Fruit fly (Drosophila melanogaster) whole organism, embryonic: ENCODE data around the gene Vago.
A peak's percentile ranks its signal among the peaks of the same experiment; 100 is the strongest.

ENCODE experiments used
- Atf3 ChIP-seq: fragments of 200-800 bp; sonication (Bioruptor generic); optimal IDR thresholded peaks from 3 replicates; lab custom pipeline; 2016; ENCODE audit warnings: missing biosample characterization, missing genetic modification characterization
- B-H1 ChIP-seq: fragments of 200-800 bp; sonication (Bioruptor generic); IDR thresholded peaks from 3 replicates; pipeline ENCODE4 v1.3.6; 2022; ENCODE audit warnings: missing biosample characterization, missing genetic modification characterization
- CG10267 ChIP-seq: fragments of 200-800 bp; sonication (Bioruptor generic); optimal IDR thresholded peaks from 2 replicates; lab custom pipeline; 2018; ENCODE audit warnings: missing biosample characterization, mild to moderate bottlenecking, missing genetic modification characterization, moderate library complexity
- CG10366 ChIP-seq: fragments of 200-800 bp; sonication (Bioruptor generic); IDR thresholded peaks from 2 replicates; pipeline ENCODE4 v1.3.6; 2022; ENCODE audit warnings: missing biosample characterization, missing genetic modification characterization
- CG12744 ChIP-seq: fragments of 200-800 bp; sonication (Bioruptor generic); optimal IDR thresholded peaks from 2 replicates; lab custom pipeline; 2016; ENCODE audit warnings: missing biosample characterization, missing genetic modification characterization
- CG12769 ChIP-seq: fragments of 200-800 bp; sonication (Bioruptor generic); optimal IDR thresholded peaks from 2 replicates; lab custom pipeline; 2019; ENCODE audit warnings: missing biosample characterization, mild to moderate bottlenecking, missing genetic modification characterization, moderate library complexity
- CG13624 ChIP-seq: fragments of 200-800 bp; sonication (Bioruptor generic); optimal IDR thresholded peaks from 2 replicates; lab custom pipeline; 2016; ENCODE audit warnings: missing biosample characterization, missing genetic modification characterization
- CG14710 ChIP-seq: fragments of 200-800 bp; sonication (Bioruptor generic); optimal IDR thresholded peaks from 3 replicates; lab custom pipeline; 2019; ENCODE audit warnings: missing biosample characterization, mild to moderate bottlenecking, missing genetic modification characterization, moderate library complexity
- CG15269 ChIP-seq: fragments of 200-800 bp; sonication (Bioruptor generic); optimal IDR thresholded peaks from 2 replicates; lab custom pipeline; 2018; ENCODE audit warnings: missing biosample characterization, mild to moderate bottlenecking, missing genetic modification characterization, moderate library complexity
- CG2712 ChIP-seq: fragments of 200-800 bp; optimal IDR thresholded peaks from 3 replicates; lab custom pipeline; 2019; ENCODE audit warnings: missing biosample characterization, mild to moderate bottlenecking, missing genetic modification characterization, moderate library complexity
- CG31388 ChIP-seq: fragments of 200-800 bp; sonication (Bioruptor generic); optimal IDR thresholded peaks from 2 replicates; lab custom pipeline; 2016; ENCODE audit warnings: missing biosample characterization, missing genetic modification characterization
- CG3281 ChIP-seq: fragments of 200-800 bp; sonication (Bioruptor generic); optimal IDR thresholded peaks from 3 replicates; lab custom pipeline; 2017; ENCODE audit warnings: missing biosample characterization, mild to moderate bottlenecking, missing genetic modification characterization
- CG3726 ChIP-seq: fragments of 200-800 bp; sonication (Bioruptor generic); IDR thresholded peaks from 3 replicates; pipeline ENCODE4, ENCODE4 v1.3.6; 2022; ENCODE audit warnings: missing biosample characterization, missing genetic modification characterization
- CG4404 ChIP-seq: fragments of 200-800 bp; sonication (Bioruptor generic); IDR thresholded peaks from 2 replicates; pipeline ENCODE4 v1.3.6; 2022; ENCODE audit warnings: missing biosample characterization, missing genetic modification characterization
- CG4820 ChIP-seq: fragments of 200-800 bp; sonication (Bioruptor generic); optimal IDR thresholded peaks from 3 replicates; lab custom pipeline; 2016; ENCODE audit warnings: missing biosample characterization, missing genetic modification characterization
- CG6254 ChIP-seq: fragments of 200-800 bp; sonication (Bioruptor generic); optimal IDR thresholded peaks from 3 replicates; lab custom pipeline; 2017; ENCODE audit warnings: mild to moderate bottlenecking, missing biosample characterization, missing genetic modification reagents, missing genetic modification characterization
- CG6654 ChIP-seq: fragments of 200-800 bp; sonication (Bioruptor generic); optimal IDR thresholded peaks from 2 replicates; lab custom pipeline; 2017; ENCODE audit warnings: missing biosample characterization, mild to moderate bottlenecking, missing genetic modification characterization
- CG6683 ChIP-seq: fragments of 200-800 bp; sonication (Bioruptor generic); optimal IDR thresholded peaks from 2 replicates; lab custom pipeline; 2017; ENCODE audit warnings: missing biosample characterization, mild to moderate bottlenecking, missing genetic modification characterization, missing genetic modification reagents
- CG6813 ChIP-seq: fragments of 200-800 bp; sonication (Bioruptor generic); optimal IDR thresholded peaks from 2 replicates; lab custom pipeline; 2017; ENCODE audit warnings: missing biosample characterization, missing genetic modification characterization, mild to moderate bottlenecking, moderate library complexity, missing genetic modification reagents
- CG7357 ChIP-seq: fragments of 200-800 bp; sonication (Bioruptor generic); IDR thresholded peaks from 3 replicates; pipeline ENCODE4 v1.3.6; 2022; ENCODE audit warnings: missing biosample characterization, missing genetic modification characterization
- CG7556 ChIP-seq: fragments of 200-800 bp; sonication (Bioruptor generic); optimal IDR thresholded peaks from 2 replicates; lab custom pipeline; 2017; ENCODE audit warnings: missing biosample characterization, mild to moderate bottlenecking, missing genetic modification characterization
- CG8765 ChIP-seq: fragments of 200-800 bp; sonication (Bioruptor generic); IDR thresholded peaks from 2 replicates; pipeline ENCODE4 v1.3.6; 2022; ENCODE audit warnings: missing biosample characterization, missing genetic modification characterization
- CG9437 ChIP-seq: fragments of 200-800 bp; sonication (Bioruptor generic); optimal IDR thresholded peaks from 2 replicates; lab custom pipeline; 2018; ENCODE audit warnings: missing biosample characterization, mild to moderate bottlenecking, missing genetic modification characterization
- CG9817 ChIP-seq: fragments of 200-800 bp; sonication (Bioruptor generic); optimal IDR thresholded peaks from 2 replicates; lab custom pipeline; 2018; ENCODE audit warnings: missing biosample characterization, mild to moderate bottlenecking, missing genetic modification characterization, moderate library complexity
- Gsc ChIP-seq: fragments of 200-800 bp; sonication (Bioruptor generic); IDR thresholded peaks from 2 replicates; pipeline ENCODE4 v1.3.6; 2022; ENCODE audit warnings: missing biosample characterization, missing genetic modification characterization
- HLH54F ChIP-seq: fragments of 200-800 bp; sonication (Bioruptor generic); optimal IDR thresholded peaks from 3 replicates; lab custom pipeline; 2016; ENCODE audit warnings: missing biosample characterization, missing genetic modification characterization
- Max ChIP-seq: fragments of 200-800 bp; sonication (Bioruptor generic); optimal IDR thresholded peaks from 2 replicates; lab custom pipeline; 2016; ENCODE audit warnings: missing biosample characterization, mild to moderate bottlenecking, missing genetic modification characterization
- Mrtf ChIP-seq: fragments of 200-800 bp; sonication (Bioruptor generic); IDR thresholded peaks from 3 replicates; pipeline ENCODE4 v1.3.6; 2022; ENCODE audit warnings: missing biosample characterization, missing genetic modification characterization
- NK7.1 ChIP-seq: fragments of 200-800 bp; sonication (Bioruptor generic); optimal IDR thresholded peaks from 3 replicates; lab custom pipeline; 2016; ENCODE audit warnings: missing biosample characterization, missing genetic modification characterization
- Nf-YA ChIP-seq: fragments of 200-800 bp; sonication (Bioruptor generic); IDR thresholded peaks from 2 replicates; pipeline ENCODE4 v1.3.6; 2022; ENCODE audit warnings: missing biosample characterization, missing genetic modification characterization
- Scr ChIP-seq: fragments of 200-800 bp; sonication (Bioruptor generic); IDR thresholded peaks from 2 replicates; pipeline ENCODE4 v1.3.6; 2022; ENCODE audit warnings: missing biosample characterization, missing genetic modification characterization; ENCODE audit not compliant: partially characterized antibody
- ash1 ChIP-seq: fragments of 200-800 bp; sonication (Bioruptor generic); optimal IDR thresholded peaks from 2 replicates; lab custom pipeline; 2018; ENCODE audit warnings: missing biosample characterization, mild to moderate bottlenecking, missing genetic modification characterization
- ato ChIP-seq: fragments of 200-800 bp; sonication (Bioruptor generic); IDR thresholded peaks from 2 replicates; pipeline ENCODE4 v1.3.6; 2022; ENCODE audit warnings: missing biosample characterization, missing genetic modification characterization; ENCODE audit not compliant: partially characterized antibody
- az2 ChIP-seq: fragments of 200-800 bp; sonication (Bioruptor generic); optimal IDR thresholded peaks from 3 replicates; lab custom pipeline; 2016; ENCODE audit warnings: missing biosample characterization, missing genetic modification characterization
- bcd ChIP-seq: fragments of 200-800 bp; sonication (Bioruptor generic); optimal IDR thresholded peaks from 2 replicates; lab custom pipeline; 2017; ENCODE audit warnings: missing biosample characterization, mild to moderate bottlenecking, missing genetic modification characterization
- chn ChIP-seq: fragments of 200-800 bp; sonication (Bioruptor generic); optimal IDR thresholded peaks from 2 replicates; lab custom pipeline; 2016; ENCODE audit warnings: missing biosample characterization, missing genetic modification characterization
- da ChIP-seq: fragments of 200-800 bp; sonication (Bioruptor generic); optimal IDR thresholded peaks from 2 replicates; lab custom pipeline; 2016; ENCODE audit warnings: missing biosample characterization, missing genetic modification characterization
- fru ChIP-seq: fragments of >200 bp; optimal IDR thresholded peaks from 2 replicates; lab custom pipeline; 2017
- ind ChIP-seq: fragments of 200-800 bp; sonication (Bioruptor generic); optimal IDR thresholded peaks from 3 replicates; lab custom pipeline; 2016; ENCODE audit warnings: missing biosample characterization, missing genetic modification characterization
- kah ChIP-seq: fragments of 200-800 bp; sonication (Bioruptor generic); optimal IDR thresholded peaks from 2 replicates; lab custom pipeline; 2018; ENCODE audit warnings: missing biosample characterization, mild to moderate bottlenecking, missing genetic modification characterization
- ken ChIP-seq: fragments of 200-800 bp; sonication (Bioruptor generic); IDR thresholded peaks from 3 replicates; pipeline ENCODE4 v1.3.6; 2022; ENCODE audit warnings: missing biosample characterization, missing genetic modification characterization
- mirr ChIP-seq: fragments of 200-800 bp; sonication (Bioruptor generic); optimal IDR thresholded peaks from 3 replicates; lab custom pipeline; 2018; ENCODE audit warnings: missing biosample characterization, mild to moderate bottlenecking, missing genetic modification characterization
- nerfin-1 ChIP-seq: fragments of 200-800 bp; sonication (Bioruptor generic); optimal IDR thresholded peaks from 3 replicates; lab custom pipeline; 2019; ENCODE audit warnings: missing biosample characterization, mild to moderate bottlenecking, missing genetic modification characterization, moderate library complexity
- nmo ChIP-seq: fragments of 200-800 bp; sonication (Bioruptor generic); optimal IDR thresholded peaks from 2 replicates; lab custom pipeline; 2018; ENCODE audit warnings: missing biosample characterization, mild to moderate bottlenecking, missing genetic modification characterization, moderate library complexity
- oc ChIP-seq: fragments of 200-800 bp; sonication (Bioruptor generic); optimal IDR thresholded peaks from 2 replicates; lab custom pipeline; 2018; ENCODE audit warnings: missing biosample characterization, mild to moderate bottlenecking, missing genetic modification characterization, moderate library complexity
- odd ChIP-seq: fragments of 200-800 bp; sonication (Bioruptor generic); optimal IDR thresholded peaks from 2 replicates; lab custom pipeline; 2017; ENCODE audit warnings: missing biosample characterization, mild to moderate bottlenecking, missing genetic modification characterization
- otp ChIP-seq: fragments of 200-800 bp; sonication (Bioruptor generic); IDR thresholded peaks from 3 replicates; pipeline ENCODE4, ENCODE4 v1.3.6; 2022; ENCODE audit warnings: missing biosample characterization, missing genetic modification characterization
- rib ChIP-seq: fragments of 200-800 bp; sonication (Bioruptor generic); IDR thresholded peaks from 2 replicates; pipeline ENCODE4 v1.3.6; 2022; ENCODE audit warnings: missing biosample characterization, missing genetic modification characterization
- sna ChIP-seq: fragments of 200-800 bp; sonication (Bioruptor generic); IDR thresholded peaks from 2 replicates; pipeline ENCODE4 v1.3.6; 2022; ENCODE audit warnings: missing biosample characterization, missing genetic modification characterization; ENCODE audit not compliant: partially characterized antibody
- twi ChIP-seq: fragments of 200-800 bp; optimal IDR thresholded peaks from 2 replicates; lab custom pipeline; 2019; ENCODE audit warnings: missing biosample characterization, mild to moderate bottlenecking, missing genetic modification characterization, moderate library complexity
- unc-4 ChIP-seq: fragments of 200-800 bp; sonication (Bioruptor generic); IDR thresholded peaks from 2 replicates; pipeline ENCODE4 v1.3.6; 2022; ENCODE audit warnings: missing biosample characterization, missing genetic modification characterization; ENCODE audit not compliant: partially characterized antibody
- zfh2 ChIP-seq: fragments of 200-800 bp; sonication (Bioruptor generic); optimal IDR thresholded peaks from 2 replicates; lab custom pipeline; 2016; ENCODE audit warnings: missing biosample characterization, missing genetic modification characterization

The Vago gene

DNA sequence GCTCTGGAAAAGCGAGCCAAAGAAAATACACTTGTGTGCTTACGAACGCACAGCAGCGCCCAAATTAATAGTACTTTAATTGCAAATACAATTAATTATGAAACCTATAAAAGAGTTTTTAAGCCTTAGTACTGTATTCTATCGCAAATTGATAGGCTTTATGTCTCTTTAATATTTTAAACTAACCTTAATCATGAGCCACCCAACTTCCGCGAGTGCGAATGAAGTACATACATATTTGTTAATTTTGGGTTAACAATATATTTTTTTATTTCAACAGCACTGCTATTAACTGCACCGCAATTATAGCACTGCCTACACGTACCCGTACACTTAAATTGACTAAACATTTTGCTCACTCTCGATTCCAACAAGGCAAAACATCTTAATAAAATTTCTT is 7.8 kb upstream of the Vago start (continued):
- peak; percentile 50 for TF ChIP-seq CG9817 (tag; lab: Kevin White, UChicago)
- peak; percentile 50 for TF ChIP-seq CG6813
- TF ChIP-seq nerfin-1: no peak
- no peak for TF ChIP-seq HLH54F (GFP tag; lab: Kevin White, UChicago)
- TF ChIP-seq Mrtf: no peak
- TF ChIP-seq CG6254 (GFP tag; lab: Kevin White, UChicago): peak; percentile 21
- TF ChIP-seq CG9437 (GFP tag; lab: Kevin White, UChicago): no peak
- TF ChIP-seq chn (GFP tag; lab: Kevin White, UChicago): peak; percentile 0
- no peak for TF ChIP-seq CG4404 (GFP tag; lab: Robert Waterston, UW)
- no peak for TF ChIP-seq otp (GFP tag; lab: Robert Waterston, UW)
- TF ChIP-seq CG10267: no peak
- TF ChIP-seq CG14710 (tag; lab: Kevin White, UChicago): peak; percentile 20
- TF ChIP-seq CG12769 (tag; lab: Kevin White, UChicago): no peak
- no peak for TF ChIP-seq zfh2 (GFP tag; lab: Kevin White, UChicago)
- peak; percentile 61 for TF ChIP-seq bcd (GFP tag; lab: Kevin White, UChicago)
- peak; percentile 76 for TF ChIP-seq CG7556 (GFP tag; lab: Kevin White, UChicago)
- TF ChIP-seq twi (tag; lab: Kevin White, UChicago): no peak
- TF ChIP-seq CG7357 (GFP tag; lab: Robert Waterston, UW): 0 out of 3 replicates have a peak, but pooled peaks have one; percentile 26
- no peak; the same call in 1 of the 2 replicates for TF ChIP-seq CG10366 (GFP tag; lab: Robert Waterston, UW)
- no peak for TF ChIP-seq mirr (GFP tag; lab: Kevin White, UChicago)
- TF ChIP-seq CG3281 (GFP tag; lab: Kevin White, UChicago): peak; percentile 63
- no peak for TF ChIP-seq CG31388 (GFP tag; lab: Kevin White, UChicago)
- no peak for TF ChIP-seq oc (tag; lab: Kevin White, UChicago)
- no peak for TF ChIP-seq Scr
- no peak for TF ChIP-seq rib (GFP tag; lab: Robert Waterston, UW)
- TF ChIP-seq Gsc: no peak
- no peak for TF ChIP-seq ken
- no peak for TF ChIP-seq odd (GFP tag; lab: Kevin White, UChicago)
- TF ChIP-seq nmo (GFP tag; lab: Kevin White, UChicago): peak; percentile 70
- TF ChIP-seq Max (GFP tag; lab: Kevin White, UChicago): peak; percentile 8
- no peak for TF ChIP-seq CG6654
- no peak for TF ChIP-seq CG2712 (tag; lab: Kevin White, UChicago)
- no peak for TF ChIP-seq fru (lab: Kevin White, UChicago)
- no peak for TF ChIP-seq B-H1 (GFP tag; lab: Robert Waterston, UW)
- TF ChIP-seq CG15269 (tag; lab: Kevin White, UChicago): peak; percentile 71
- no peak for TF ChIP-seq sna (GFP tag; lab: Robert Waterston, UW)
- TF ChIP-seq kah (GFP tag; lab: Kevin White, UChicago): no peak
- TF ChIP-seq CG12744 (GFP tag; lab: Kevin White, UChicago): no peak
- TF ChIP-seq da (GFP tag; lab: Kevin White, UChicago): no peak
- TF ChIP-seq CG8765 (GFP tag; lab: Robert Waterston, UW): no peak
- TF ChIP-seq CG6683 (GFP tag; lab: Kevin White, UChicago): no peak
- TF ChIP-seq ind: peak; percentile 46
- no peak for TF ChIP-seq Atf3 (GFP tag; lab: Kevin White, UChicago)
- peak; percentile 38 for TF ChIP-seq CG4820 (GFP tag; lab: Kevin White, UChicago)
- TF ChIP-seq CG13624 (GFP tag; lab: Kevin White, UChicago): peak; percentile 2
- no peak for TF ChIP-seq unc-4 (GFP tag; lab: Robert Waterston, UW)
- peak; percentile 7 for TF ChIP-seq az2
- TF ChIP-seq ash1 (GFP tag; lab: Kevin White, UChicago): no peak
- TF ChIP-seq ato (GFP tag; lab: Robert Waterston, UW): no peak
- TF ChIP-seq NK7.1: no peak
- no peak for TF ChIP-seq Nf-YA (GFP tag; lab: Robert Waterston, UW)
- TF ChIP-seq CG3726 (GFP tag; lab: Robert Waterston, UW): no peak
